Fruit fly (Drosophila melanogaster) whole organism, embryonic: ENCODE data around the gene CG43407.

Source experiments
- Abd-B ChIP-seq: fragments of 200-800 bp; sonication (Bioruptor generic); optimal IDR thresholded peaks from 2 replicates; lab custom pipeline; 2018; ENCODE audit warnings: missing biosample characterization, mild to moderate bottlenecking, missing genetic modification characterization, moderate library complexity
- Blimp-1 ChIP-seq: fragments of 200-800 bp; sonication (Bioruptor generic); optimal IDR thresholded peaks from 3 replicates; lab custom pipeline; 2018; ENCODE audit warnings: missing biosample characterization, missing genetic modification characterization, mild to moderate bottlenecking, moderate library complexity, missing genetic modification reagents
- CG11723 ChIP-seq: fragments of 200-800 bp; sonication (Bioruptor generic); optimal IDR thresholded peaks from 2 replicates; lab custom pipeline; 2017; ENCODE audit warnings: missing biosample characterization, mild to moderate bottlenecking, missing genetic modification characterization
- CG12659 ChIP-seq: fragments of 200-800 bp; sonication (Bioruptor generic); optimal IDR thresholded peaks from 3 replicates; lab custom pipeline; 2017; ENCODE audit warnings: mild to moderate bottlenecking, missing biosample characterization, missing genetic modification reagents, missing genetic modification characterization
- CG14014 ChIP-seq: fragments of 200-800 bp; sonication (Bioruptor generic); IDR thresholded peaks from 2 replicates; pipeline ENCODE4 v1.3.6; 2022; ENCODE audit warnings: missing biosample characterization, missing genetic modification characterization
- CG14710 ChIP-seq: fragments of 200-800 bp; sonication (Bioruptor generic); optimal IDR thresholded peaks from 3 replicates; lab custom pipeline; 2019; ENCODE audit warnings: missing biosample characterization, mild to moderate bottlenecking, missing genetic modification characterization, moderate library complexity
- CG16779 ChIP-seq: fragments of 200-800 bp; sonication (Bioruptor generic); IDR thresholded peaks from 2 replicates; pipeline ENCODE4 v1.3.6; 2022; ENCODE audit warnings: missing biosample characterization, missing genetic modification characterization
- CG18011 ChIP-seq: fragments of 200-800 bp; sonication (Bioruptor generic); optimal IDR thresholded peaks from 2 replicates; lab custom pipeline; 2017; ENCODE audit warnings: missing biosample characterization, missing genetic modification characterization, mild to moderate bottlenecking, moderate library complexity, missing genotype
- CG18262 ChIP-seq: fragments of 200-800 bp; optimal IDR thresholded peaks from 3 replicates; lab custom pipeline; 2019; ENCODE audit warnings: missing biosample characterization, mild to moderate bottlenecking, missing genetic modification characterization, moderate library complexity
- CG18476 ChIP-seq: fragments of 200-800 bp; sonication (Bioruptor generic); optimal IDR thresholded peaks from 2 replicates; lab custom pipeline; 2016; ENCODE audit warnings: missing biosample characterization, mild to moderate bottlenecking, missing genetic modification characterization
- CG2116 ChIP-seq: fragments of 200-800 bp; sonication (Bioruptor generic); optimal IDR thresholded peaks from 3 replicates; lab custom pipeline; 2018; ENCODE audit warnings: missing biosample characterization, mild to moderate bottlenecking, missing genetic modification characterization
- CG2875 ChIP-seq: fragments of 200-800 bp; sonication (Bioruptor generic); optimal IDR thresholded peaks from 2 replicates; lab custom pipeline; 2017; ENCODE audit warnings: missing biosample characterization, mild to moderate bottlenecking, missing genetic modification characterization, missing genetic modification reagents
- CG30403 ChIP-seq: fragments of 200-800 bp; sonication (Bioruptor generic); optimal IDR thresholded peaks from 3 replicates; lab custom pipeline; 2016; ENCODE audit warnings: missing biosample characterization, missing genetic modification characterization
- CG3726 ChIP-seq: fragments of 200-800 bp; sonication (Bioruptor generic); IDR thresholded peaks from 3 replicates; pipeline ENCODE4, ENCODE4 v1.3.6; 2022; ENCODE audit warnings: missing biosample characterization, missing genetic modification characterization
- CG4282 ChIP-seq: fragments of 200-800 bp; sonication (Bioruptor generic); optimal IDR thresholded peaks from 2 replicates; lab custom pipeline; 2016; ENCODE audit warnings: missing biosample characterization, missing genetic modification characterization
- CG4707 ChIP-seq: fragments of 200-800 bp; sonication (Bioruptor generic); optimal IDR thresholded peaks from 2 replicates; lab custom pipeline; 2018; ENCODE audit warnings: missing biosample characterization, mild to moderate bottlenecking, missing genetic modification characterization, moderate library complexity
- CG7556 ChIP-seq: fragments of 200-800 bp; sonication (Bioruptor generic); optimal IDR thresholded peaks from 2 replicates; lab custom pipeline; 2017; ENCODE audit warnings: missing biosample characterization, mild to moderate bottlenecking, missing genetic modification characterization
- CG7839 ChIP-seq: fragments of 200-800 bp; sonication (Bioruptor generic); optimal IDR thresholded peaks from 3 replicates; lab custom pipeline; 2018; ENCODE audit warnings: missing biosample characterization, mild to moderate bottlenecking, missing genetic modification characterization, moderate library complexity
- CG9609 ChIP-seq: fragments of 200-800 bp; sonication (Bioruptor generic); optimal IDR thresholded peaks from 3 replicates; lab custom pipeline; 2016; ENCODE audit warnings: missing biosample characterization, missing genetic modification characterization
- CkIIα-i1 ChIP-seq: fragments of 200-800 bp; sonication (Bioruptor generic); IDR thresholded peaks from 2 replicates; pipeline ENCODE4 v1.3.6; 2022; ENCODE audit warnings: missing biosample characterization, missing genetic modification characterization
- CrebB ChIP-seq: fragments of 200-800 bp; sonication (Bioruptor generic); optimal IDR thresholded peaks from 3 replicates; lab custom pipeline; 2018; ENCODE audit warnings: missing biosample characterization, mild to moderate bottlenecking, missing genetic modification characterization
- D ChIP-seq, 2 experiments: fragments of 200-800 bp in 1 of 2; fragments of >200 bp in 1 of 2; sonication (Bioruptor generic) in 1 of 2; optimal IDR thresholded peaks; 2 replicates in 1 of 2; 3 replicates in 1 of 2; lab custom pipeline; 2017; ENCODE audit warnings: mild to moderate bottlenecking in 1 of 2, missing biosample characterization in 1 of 2, missing genetic modification characterization in 1 of 2, missing genetic modification reagents in 1 of 2
- Gsc ChIP-seq: fragments of 200-800 bp; sonication (Bioruptor generic); IDR thresholded peaks from 2 replicates; pipeline ENCODE4 v1.3.6; 2022; ENCODE audit warnings: missing biosample characterization, missing genetic modification characterization
- Hmx ChIP-seq: fragments of 200-800 bp; sonication (Bioruptor generic); optimal IDR thresholded peaks from 2 replicates; lab custom pipeline; 2016; ENCODE audit warnings: missing biosample characterization, missing genetic modification characterization
- Hsf ChIP-seq: fragments of 200-800 bp; sonication (Bioruptor generic); optimal IDR thresholded peaks from 3 replicates; lab custom pipeline; 2016; ENCODE audit warnings: missing biosample characterization, missing genetic modification characterization
- Lhr ChIP-seq: fragments of 200-800 bp; sonication (Bioruptor generic); optimal IDR thresholded peaks from 3 replicates; lab custom pipeline; 2017; ENCODE audit warnings: mild to moderate bottlenecking, missing biosample characterization, missing genetic modification reagents, missing genetic modification characterization
- Max ChIP-seq: fragments of 200-800 bp; sonication (Bioruptor generic); optimal IDR thresholded peaks from 2 replicates; lab custom pipeline; 2016; ENCODE audit warnings: missing biosample characterization, mild to moderate bottlenecking, missing genetic modification characterization
- Optix ChIP-seq: fragments of 200-800 bp; sonication (Bioruptor generic); IDR thresholded peaks from 3 replicates; pipeline ENCODE4 v1.3.6; 2022; ENCODE audit warnings: missing biosample characterization, missing genetic modification characterization
- Ptx1 ChIP-seq: fragments of 200-800 bp; sonication (Bioruptor generic); IDR thresholded peaks from 2 replicates; pipeline ENCODE4 v1.3.6; 2022; ENCODE audit warnings: missing biosample characterization, missing genetic modification characterization
- Scr ChIP-seq: fragments of 200-800 bp; sonication (Bioruptor generic); IDR thresholded peaks from 2 replicates; pipeline ENCODE4 v1.3.6; 2022; ENCODE audit warnings: missing biosample characterization, missing genetic modification characterization; ENCODE audit not compliant: partially characterized antibody
- Ssrp ChIP-seq: fragments of 200-800 bp; sonication (Bioruptor generic); optimal IDR thresholded peaks from 2 replicates; lab custom pipeline; 2018; ENCODE audit warnings: missing biosample characterization, mild to moderate bottlenecking, missing genetic modification characterization, moderate library complexity
- ab ChIP-seq: fragments of 200-800 bp; sonication (Bioruptor generic); optimal IDR thresholded peaks from 2 replicates; lab custom pipeline; 2016; ENCODE audit warnings: missing biosample characterization, missing genetic modification characterization
- az2 ChIP-seq: fragments of 200-800 bp; sonication (Bioruptor generic); optimal IDR thresholded peaks from 3 replicates; lab custom pipeline; 2016; ENCODE audit warnings: missing biosample characterization, missing genetic modification characterization
- bbx ChIP-seq: fragments of 200-800 bp; sonication (Bioruptor generic); IDR thresholded peaks from 2 replicates; pipeline ENCODE4 v1.3.6; 2022; ENCODE audit warnings: missing biosample characterization, missing genetic modification characterization; ENCODE audit not compliant: partially characterized antibody
- chm ChIP-seq: fragments of 200-800 bp; sonication (Bioruptor generic); IDR thresholded peaks from 2 replicates; pipeline ENCODE4 v1.3.6; 2022; ENCODE audit warnings: missing biosample characterization, missing genetic modification characterization
- emc ChIP-seq: fragments of 200-800 bp; sonication (Bioruptor generic); optimal IDR thresholded peaks from 2 replicates; lab custom pipeline; 2016; ENCODE audit warnings: missing biosample characterization, missing genetic modification characterization
- gfzf ChIP-seq: fragments of 200-800 bp; sonication (Bioruptor generic); optimal IDR thresholded peaks from 2 replicates; lab custom pipeline; 2016; ENCODE audit warnings: missing biosample characterization, mild to moderate bottlenecking, missing genetic modification characterization, moderate library complexity
- knrl ChIP-seq: fragments of 200-800 bp; sonication (Bioruptor generic); IDR thresholded peaks from 3 replicates; pipeline ENCODE4 v1.3.6; 2022; ENCODE audit warnings: missing biosample characterization, missing genetic modification characterization; ENCODE audit not compliant: partially characterized antibody
- nmo ChIP-seq: fragments of 200-800 bp; sonication (Bioruptor generic); optimal IDR thresholded peaks from 2 replicates; lab custom pipeline; 2018; ENCODE audit warnings: missing biosample characterization, mild to moderate bottlenecking, missing genetic modification characterization, moderate library complexity
- oc ChIP-seq: fragments of 200-800 bp; sonication (Bioruptor generic); optimal IDR thresholded peaks from 2 replicates; lab custom pipeline; 2018; ENCODE audit warnings: missing biosample characterization, mild to moderate bottlenecking, missing genetic modification characterization, moderate library complexity
- pum ChIP-seq: fragments of 200-800 bp; sonication (Bioruptor generic); optimal IDR thresholded peaks from 2 replicates; lab custom pipeline; 2016; ENCODE audit warnings: missing biosample characterization, missing genetic modification characterization
- ro ChIP-seq: fragments of 200-800 bp; sonication (Bioruptor generic); IDR thresholded peaks from 2 replicates; pipeline ENCODE4 v1.3.6; 2022; ENCODE audit warnings: missing biosample characterization, missing genetic modification characterization
- sc ChIP-seq, 3 experiments: fragments of >200 bp in 2 of 3; fragments of 200-800 bp in 1 of 3; sonication (Bioruptor generic) in 1 of 3; optimal IDR thresholded peaks; 2 replicates in 2 of 3; 3 replicates in 1 of 3; lab custom pipeline; 2017; ENCODE audit warnings: mild to moderate bottlenecking in 1 of 3, missing biosample characterization in 1 of 3, missing genetic modification characterization in 1 of 3, missing genetic modification reagents in 1 of 3
- sim ChIP-seq: fragments of 200-800 bp; sonication (Bioruptor generic); IDR thresholded peaks from 2 replicates; pipeline ENCODE4 v1.3.6; 2022; ENCODE audit warnings: missing biosample characterization, missing genetic modification characterization
- sima ChIP-seq: fragments of 200-800 bp; sonication (Bioruptor generic); optimal IDR thresholded peaks from 2 replicates; lab custom pipeline; 2016; ENCODE audit warnings: missing biosample characterization, missing genetic modification characterization
- sisA ChIP-seq: fragments of 200-800 bp; sonication (Bioruptor generic); IDR thresholded peaks from 2 replicates; pipeline ENCODE4 v1.3.6; 2022; ENCODE audit warnings: missing biosample characterization, missing genetic modification characterization
- tna ChIP-seq: fragments of 200-800 bp; sonication (Bioruptor generic); IDR thresholded peaks from 2 replicates; pipeline ENCODE4 v1.3.6; 2022; ENCODE audit warnings: missing biosample characterization, missing genetic modification characterization; ENCODE audit not compliant: partially characterized antibody
- tx ChIP-seq: fragments of 200-800 bp; sonication (Bioruptor generic); optimal IDR thresholded peaks from 2 replicates; lab custom pipeline; 2016; ENCODE audit warnings: missing biosample characterization, missing genetic modification characterization

The CG43407 gene

DNA sequence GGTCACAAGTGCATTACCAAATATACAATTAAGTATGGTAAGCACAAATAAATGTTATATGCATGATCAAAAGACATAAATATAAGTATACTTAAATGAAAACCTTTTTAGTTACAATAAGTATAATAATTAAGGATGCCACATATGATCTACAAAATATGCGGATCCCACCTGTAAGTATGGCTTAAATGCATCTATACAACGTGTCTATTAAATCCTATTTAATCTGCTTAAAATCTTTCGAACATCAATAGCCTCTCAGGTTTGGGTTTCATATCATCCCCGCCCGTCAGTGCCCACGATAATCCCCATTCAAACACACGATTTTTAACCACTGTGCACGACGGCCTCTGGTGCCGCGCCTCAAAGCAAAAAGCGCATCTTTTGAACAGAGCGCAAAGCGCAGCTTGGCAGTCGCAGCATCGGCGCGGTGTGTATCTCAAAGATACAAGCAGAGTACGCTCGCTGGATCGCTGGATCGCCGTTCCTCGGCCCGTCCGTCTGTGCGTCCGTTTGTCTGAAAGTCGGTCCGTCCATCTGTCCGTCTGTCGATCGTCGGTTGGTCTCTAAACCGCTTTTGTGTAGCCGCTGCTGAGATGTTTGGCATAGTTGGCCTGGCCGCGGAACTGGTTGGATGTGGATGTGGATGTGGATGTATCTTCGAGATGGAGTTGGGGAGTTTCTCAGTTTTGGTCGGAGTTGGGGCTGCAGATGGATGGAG, 11.4 kb downstream of the CG43407 start (continued):
- TF ChIP-seq Gsc (GFP tag; lab: Robert Waterston, UW): no peak
- no peak for TF ChIP-seq Hmx (GFP tag; lab: Kevin White, UChicago)
- TF ChIP-seq Abd-B (GFP tag; lab: Kevin White, UChicago): peak; percentile 2
- no peak for TF ChIP-seq D (optimal IDR thresholded peaks at IDR 0.05; lab: Kevin White, UChicago)
- peak; percentile 51 for TF ChIP-seq D (GFP tag; optimal IDR thresholded peaks at IDR 0.05; lab: Kevin White, UChicago)
- peak; percentile 19 for TF ChIP-seq Blimp-1
- 0 out of 2 replicates have a peak, but pooled peaks have one; percentile 8 for TF ChIP-seq CG16779
- peak; percentile 29; the same call in 1 of the 2 replicates for TF ChIP-seq bbx (GFP tag; lab: Robert Waterston, UW)
- TF ChIP-seq CkIIα-i1 (GFP tag; lab: Robert Waterston, UW): no peak
- TF ChIP-seq Ssrp (tag; lab: Kevin White, UChicago): peak; percentile 35
- no peak for TF ChIP-seq sima (GFP tag; lab: Kevin White, UChicago)
- TF ChIP-seq sisA (GFP tag; lab: Robert Waterston, UW): peak; percentile 18; the same call in 1 of the 2 replicates
- peak; percentile 47 for TF ChIP-seq CG7556
- peak; percentile 16 for TF ChIP-seq CG14710 (tag; lab: Kevin White, UChicago)
- TF ChIP-seq CG7839 (tag; lab: Kevin White, UChicago): peak; percentile 37
- TF ChIP-seq tna: no peak
- peak; percentile 21 for TF ChIP-seq az2 (GFP tag; lab: Kevin White, UChicago)
- TF ChIP-seq knrl: no peak
- no peak; the same call in 1 of the 2 replicates for TF ChIP-seq Ptx1 (GFP tag; lab: Robert Waterston, UW)
- no peak for TF ChIP-seq sim (GFP tag; lab: Robert Waterston, UW)
- TF ChIP-seq CG30403 (GFP tag; lab: Kevin White, UChicago): peak; percentile 37
- TF ChIP-seq CG12659: peak; percentile 19
- peak; percentile 22 for TF ChIP-seq Hsf (GFP tag; lab: Kevin White, UChicago)
- no peak for TF ChIP-seq gfzf (GFP tag; lab: Kevin White, UChicago)
- no peak for TF ChIP-seq emc (GFP tag; lab: Kevin White, UChicago)
- no peak for TF ChIP-seq ab (GFP tag; lab: Kevin White, UChicago)
- TF ChIP-seq CG4282 (GFP tag; lab: Kevin White, UChicago): peak; percentile 70
- no peak for TF ChIP-seq Max (GFP tag; lab: Kevin White, UChicago)
- TF ChIP-seq CG18476: peak; percentile 2
- TF ChIP-seq CG2116 (GFP tag; lab: Kevin White, UChicago): no peak
- no peak for TF ChIP-seq CrebB
- no peak for TF ChIP-seq pum (GFP tag; lab: Kevin White, UChicago)
- TF ChIP-seq ro (GFP tag; lab: Robert Waterston, UW): no peak
- peak; percentile 47 for TF ChIP-seq CG2875 (GFP tag; lab: Kevin White, UChicago)
- no peak for TF ChIP-seq sc (optimal IDR thresholded peaks at IDR 0.05; lab: Kevin White, UChicago)
- peak; percentile 26 for TF ChIP-seq sc (GFP tag; optimal IDR thresholded peaks at IDR 0.05; lab: Kevin White, UChicago)
- no peak for TF ChIP-seq Lhr
- TF ChIP-seq CG14014 (GFP tag; lab: Robert Waterston, UW): no peak
- no peak for TF ChIP-seq Scr (GFP tag; lab: Robert Waterston, UW)
- TF ChIP-seq CG11723: peak; percentile 8
- no peak for TF ChIP-seq chm
- TF ChIP-seq Optix (GFP tag; lab: Robert Waterston, UW): no peak
- TF ChIP-seq CG3726 (GFP tag; lab: Robert Waterston, UW): no peak
- TF ChIP-seq tx (GFP tag; lab: Kevin White, UChicago): no peak
- peak; percentile 41 for TF ChIP-seq nmo (GFP tag; lab: Kevin White, UChicago)
- no peak for TF ChIP-seq CG9609 (GFP tag; lab: Kevin White, UChicago)
- TF ChIP-seq CG18262 (tag; lab: Kevin White, UChicago): peak; percentile 62
- TF ChIP-seq oc (tag; lab: Kevin White, UChicago): peak; percentile 97
- no peak for TF ChIP-seq CG18011
- TF ChIP-seq CG4707: no peak
